Worm (Caenorhabditis elegans): ENCODE measurements around the gene eak-3.

DNA sequence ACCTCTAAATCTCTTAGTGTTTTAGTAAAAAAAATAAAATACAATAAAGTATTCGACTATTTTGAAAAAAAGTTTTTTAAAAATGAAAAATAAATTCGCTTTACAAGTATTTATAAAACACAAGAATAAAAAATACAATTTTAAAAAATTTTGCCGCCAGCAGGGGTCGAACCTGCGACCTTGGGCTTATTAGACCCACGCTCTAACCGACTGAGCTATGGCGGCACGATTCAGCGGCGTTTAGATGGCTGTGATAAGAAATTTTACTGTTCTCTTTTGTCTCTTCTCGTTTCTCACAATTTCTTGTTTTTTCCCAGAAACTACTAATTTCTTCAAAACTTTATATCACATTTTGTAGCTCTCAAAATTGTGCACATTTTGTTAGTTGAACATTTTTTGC lies 13.2 kb downstream of the eak-3 start:
- no peak for TF ChIP-seq ref-2 (tag; optimal IDR thresholded peaks at IDR 0.05)
- no peak for TF ChIP-seq unc-86 (tag; optimal IDR thresholded peaks at IDR 0.05)
- no peak for TF ChIP-seq ceh-30 (tag; optimal IDR thresholded peaks at IDR 0.05)
- no peak for TF ChIP-seq hlh-13 (GFP tag; optimal IDR thresholded peaks at IDR 0.05)

Measured in whole organism, late embryonic.